Fruit fly (Drosophila melanogaster): ENCODE measurements around the gene twit.

DNA sequence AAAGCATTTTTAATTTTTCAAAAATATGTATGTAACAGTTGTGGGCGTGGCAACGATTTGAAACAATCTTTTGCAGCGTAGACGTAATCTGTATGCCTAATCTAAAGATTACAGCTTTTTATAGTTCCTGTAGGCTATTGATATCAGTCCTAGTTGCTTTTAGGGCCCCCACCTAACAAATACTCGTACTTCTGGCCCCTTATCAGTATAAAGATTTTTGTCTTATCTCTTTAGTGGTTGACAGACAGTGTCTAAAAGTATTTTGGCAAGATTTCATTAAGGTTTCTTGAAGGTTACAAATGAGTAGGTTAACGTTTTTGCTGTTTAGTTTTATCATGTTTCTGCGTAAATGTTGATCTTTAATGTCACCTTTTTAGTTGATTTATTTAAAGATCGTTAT is 23.7 kb upstream of the twit start:
- TF ChIP-seq CG8478 (optimal IDR thresholded peaks at IDR 0.05) = no peak
- TF ChIP-seq CTCF (optimal IDR thresholded peaks at IDR 0.05) = no peak

Measured in S2 (cell line).